Fruit fly (Drosophila melanogaster) whole organism, embryonic: Measurements from ENCODE around the gene hob.
A peak's percentile ranks its signal among the peaks of the same experiment; 100 is the strongest.

Experiments
- BtbVII ChIP-seq: fragments of 200-800 bp; sonication (Bioruptor generic); optimal IDR thresholded peaks from 3 replicates; lab custom pipeline; 2017; ENCODE audit warnings: missing biosample characterization, mild to moderate bottlenecking, missing genetic modification characterization
- CG11456 ChIP-seq: fragments of 200-800 bp; sonication (Bioruptor generic); IDR thresholded peaks from 3 replicates; pipeline ENCODE4 v1.3.6; 2022; ENCODE audit warnings: missing biosample characterization, missing genetic modification characterization
- CG11504 ChIP-seq: fragments of 200-800 bp; sonication (Bioruptor generic); optimal IDR thresholded peaks from 3 replicates; lab custom pipeline; 2019; ENCODE audit warnings: missing biosample characterization, mild to moderate bottlenecking, missing genetic modification characterization, moderate library complexity
- CG12236 ChIP-seq: fragments of 200-800 bp; sonication (Bioruptor generic); optimal IDR thresholded peaks from 2 replicates; lab custom pipeline; 2016; ENCODE audit warnings: missing biosample characterization, missing genetic modification characterization
- CG12391 ChIP-seq: fragments of 200-800 bp; sonication (Bioruptor generic); optimal IDR thresholded peaks from 3 replicates; lab custom pipeline; 2018; ENCODE audit warnings: missing biosample characterization, mild to moderate bottlenecking, missing genetic modification characterization, moderate library complexity
- CG13287 ChIP-seq: fragments of 200-800 bp; sonication (Bioruptor generic); IDR thresholded peaks from 2 replicates; pipeline ENCODE4 v1.3.6; 2022; ENCODE audit warnings: missing biosample characterization, missing genetic modification characterization; ENCODE audit not compliant: partially characterized antibody
- CG13894 ChIP-seq: fragments of 200-800 bp; sonication (Bioruptor generic); optimal IDR thresholded peaks from 3 replicates; lab custom pipeline; 2018; ENCODE audit warnings: missing biosample characterization, mild to moderate bottlenecking, missing genetic modification characterization, moderate library complexity
- CG14014 ChIP-seq: fragments of 200-800 bp; sonication (Bioruptor generic); IDR thresholded peaks from 2 replicates; pipeline ENCODE4 v1.3.6; 2022; ENCODE audit warnings: missing biosample characterization, missing genetic modification characterization
- CG30403 ChIP-seq: fragments of 200-800 bp; sonication (Bioruptor generic); optimal IDR thresholded peaks from 3 replicates; lab custom pipeline; 2016; ENCODE audit warnings: missing biosample characterization, missing genetic modification characterization
- CG31365 ChIP-seq: fragments of 200-800 bp; sonication (Bioruptor generic); optimal IDR thresholded peaks from 2 replicates; lab custom pipeline; 2018; ENCODE audit warnings: missing biosample characterization, mild to moderate bottlenecking, missing genetic modification characterization
- CG6175 ChIP-seq: fragments of 200-800 bp; sonication (Bioruptor generic); IDR thresholded peaks from 3 replicates; pipeline ENCODE4 v1.3.6; 2022; ENCODE audit warnings: missing biosample characterization, missing genetic modification characterization
- CG7271 ChIP-seq: fragments of 200-800 bp; sonication (Bioruptor generic); optimal IDR thresholded peaks from 2 replicates; lab custom pipeline; 2018; ENCODE audit warnings: missing biosample characterization, mild to moderate bottlenecking, missing genetic modification characterization, moderate library complexity
- CG7839 ChIP-seq: fragments of 200-800 bp; sonication (Bioruptor generic); optimal IDR thresholded peaks from 3 replicates; lab custom pipeline; 2018; ENCODE audit warnings: missing biosample characterization, mild to moderate bottlenecking, missing genetic modification characterization, moderate library complexity
- CG8290 ChIP-seq, 3 experiments: fragments of 200-800 bp; sonication (Bioruptor generic); optimal IDR thresholded peaks; 2 replicates each; lab custom pipeline; 2016 to 2019; ENCODE audit warnings: missing biosample characterization in 3 of 3, missing genetic modification characterization in 3 of 3, mild to moderate bottlenecking in 2 of 3, moderate library complexity in 1 of 3
- CG9817 ChIP-seq: fragments of 200-800 bp; sonication (Bioruptor generic); optimal IDR thresholded peaks from 2 replicates; lab custom pipeline; 2018; ENCODE audit warnings: missing biosample characterization, mild to moderate bottlenecking, missing genetic modification characterization, moderate library complexity
- CTCF ChIP-seq: fragments of 200-800 bp; sonication (Bioruptor generic); optimal IDR thresholded peaks from 2 replicates; lab custom pipeline; 2017; ENCODE audit warnings: missing biosample characterization, mild to moderate bottlenecking, missing genetic modification characterization, moderate library complexity
- CkIIα-i1 ChIP-seq: fragments of 200-800 bp; sonication (Bioruptor generic); IDR thresholded peaks from 2 replicates; pipeline ENCODE4 v1.3.6; 2022; ENCODE audit warnings: missing biosample characterization, missing genetic modification characterization
- D19B ChIP-seq: fragments of 200-800 bp; sonication (Bioruptor generic); optimal IDR thresholded peaks from 2 replicates; lab custom pipeline; 2017; ENCODE audit warnings: missing biosample characterization, mild to moderate bottlenecking, missing genetic modification characterization
- Dll ChIP-seq: fragments of 200-800 bp; sonication (Bioruptor generic); IDR thresholded peaks from 4 replicates; pipeline ENCODE4 v1.3.6; 2022; ENCODE audit warnings: missing biosample characterization, missing genetic modification characterization; ENCODE audit not compliant: partially characterized antibody
- Dp ChIP-seq: fragments of 200-800 bp; sonication (Bioruptor generic); optimal IDR thresholded peaks from 2 replicates; lab custom pipeline; 2018; ENCODE audit warnings: missing biosample characterization, mild to moderate bottlenecking, missing genetic modification characterization, moderate library complexity
- Drgx ChIP-seq: fragments of 200-800 bp; sonication (Bioruptor generic); IDR thresholded peaks from 2 replicates; pipeline ENCODE4 v1.3.6; 2022; ENCODE audit warnings: missing biosample characterization, missing genetic modification characterization
- Hand ChIP-seq: fragments of 200-800 bp; sonication (Bioruptor generic); optimal IDR thresholded peaks from 2 replicates; lab custom pipeline; 2017; ENCODE audit warnings: mild to moderate bottlenecking, missing biosample characterization, missing genetic modification reagents, missing genetic modification characterization
- Hmx ChIP-seq: fragments of 200-800 bp; sonication (Bioruptor generic); optimal IDR thresholded peaks from 2 replicates; lab custom pipeline; 2016; ENCODE audit warnings: missing biosample characterization, missing genetic modification characterization
- Myb ChIP-seq: fragments of 200-800 bp; sonication (Bioruptor generic); optimal IDR thresholded peaks from 2 replicates; lab custom pipeline; 2016; ENCODE audit warnings: missing biosample characterization, missing genetic modification characterization
- NFAT ChIP-seq: fragments of 200-800 bp; sonication (Bioruptor generic); IDR thresholded peaks from 2 replicates; pipeline ENCODE4 v1.3.6; 2022; ENCODE audit warnings: missing biosample characterization, missing genetic modification characterization
- Side ChIP-seq: fragments of 200-800 bp; sonication (Bioruptor generic); optimal IDR thresholded peaks from 2 replicates; lab custom pipeline; 2016; ENCODE audit warnings: missing biosample characterization, missing genetic modification characterization
- Stat92E ChIP-seq, 3 experiments: fragments of >200 bp in 2 of 3; fragments of 200-800 bp in 1 of 3; sonication (Bioruptor generic) in 1 of 3; optimal IDR thresholded peaks; 2 replicates each; lab custom pipeline; 2017 to 2019; ENCODE audit warnings: missing biosample characterization in 3 of 3, missing genetic modification characterization in 3 of 3, mild to moderate bottlenecking in 1 of 3, moderate library complexity in 1 of 3
- bcd ChIP-seq: fragments of 200-800 bp; sonication (Bioruptor generic); optimal IDR thresholded peaks from 2 replicates; lab custom pipeline; 2017; ENCODE audit warnings: missing biosample characterization, mild to moderate bottlenecking, missing genetic modification characterization
- chinmo ChIP-seq: fragments of 200-800 bp; sonication (Bioruptor generic); IDR thresholded peaks from 4 replicates; pipeline ENCODE4 v1.3.6; 2022; ENCODE audit warnings: missing biosample characterization, missing genetic modification characterization; ENCODE audit not compliant: partially characterized antibody
- corto ChIP-seq: fragments of 200-800 bp; sonication (Bioruptor generic); optimal IDR thresholded peaks from 2 replicates; lab custom pipeline; 2016; ENCODE audit warnings: missing biosample characterization, mild to moderate bottlenecking, missing genetic modification characterization, moderate library complexity
- crp ChIP-seq, 2 experiments: fragments of 200-800 bp; sonication (Bioruptor generic); optimal IDR thresholded peaks; 2 replicates in 1 of 2; 3 replicates in 1 of 2; lab custom pipeline; 2017; ENCODE audit warnings: missing biosample characterization in 2 of 2, missing genetic modification characterization in 2 of 2, mild to moderate bottlenecking in 1 of 2, moderate library complexity in 1 of 2
- gcm ChIP-seq: fragments of 200-800 bp; sonication (Bioruptor generic); optimal IDR thresholded peaks from 2 replicates; lab custom pipeline; 2019; ENCODE audit warnings: missing biosample characterization, mild to moderate bottlenecking, missing genetic modification characterization, moderate library complexity
- jigr1 ChIP-seq: fragments of 200-800 bp; sonication (Bioruptor generic); IDR thresholded peaks from 3 replicates; pipeline ENCODE4 v1.3.6; 2022; ENCODE audit warnings: missing biosample characterization, missing genetic modification characterization
- ken ChIP-seq: fragments of 200-800 bp; sonication (Bioruptor generic); IDR thresholded peaks from 3 replicates; pipeline ENCODE4 v1.3.6; 2022; ENCODE audit warnings: missing biosample characterization, missing genetic modification characterization
- lbe ChIP-seq: fragments of 200-800 bp; sonication (Bioruptor generic); optimal IDR thresholded peaks from 2 replicates; lab custom pipeline; 2016; ENCODE audit warnings: missing biosample characterization, mild to moderate bottlenecking, missing genetic modification characterization
- nmo ChIP-seq: fragments of 200-800 bp; sonication (Bioruptor generic); optimal IDR thresholded peaks from 2 replicates; lab custom pipeline; 2018; ENCODE audit warnings: missing biosample characterization, mild to moderate bottlenecking, missing genetic modification characterization, moderate library complexity
- odd ChIP-seq: fragments of 200-800 bp; sonication (Bioruptor generic); optimal IDR thresholded peaks from 2 replicates; lab custom pipeline; 2017; ENCODE audit warnings: missing biosample characterization, mild to moderate bottlenecking, missing genetic modification characterization
- pb ChIP-seq: fragments of 200-800 bp; sonication (Bioruptor generic); optimal IDR thresholded peaks from 3 replicates; lab custom pipeline; 2016; ENCODE audit warnings: missing biosample characterization, missing genetic modification characterization
- pfk ChIP-seq: fragments of 200-800 bp; sonication (Bioruptor generic); optimal IDR thresholded peaks from 2 replicates; lab custom pipeline; 2018; ENCODE audit warnings: missing biosample characterization, mild to moderate bottlenecking, missing genetic modification characterization, moderate library complexity
- pzg ChIP-seq: fragments of 200-800 bp; sonication (Bioruptor generic); optimal IDR thresholded peaks from 3 replicates; lab custom pipeline; 2018; ENCODE audit warnings: missing biosample characterization, mild to moderate bottlenecking, missing genetic modification characterization, moderate library complexity
- sug ChIP-seq: fragments of 200-800 bp; optimal IDR thresholded peaks from 2 replicates; lab custom pipeline; 2019; ENCODE audit warnings: missing biosample characterization, mild to moderate bottlenecking, missing genetic modification characterization, moderate library complexity
- tgo ChIP-seq: fragments of 200-800 bp; sonication (Bioruptor generic); IDR thresholded peaks from 3 replicates; pipeline ENCODE4 v1.3.6; 2022; ENCODE audit warnings: missing biosample characterization, missing genetic modification characterization
- tio ChIP-seq: fragments of 200-800 bp; sonication (Bioruptor generic); optimal IDR thresholded peaks from 2 replicates; lab custom pipeline; 2017; ENCODE audit warnings: missing biosample characterization, missing genetic modification characterization, inconsistent platforms
- unc-4 ChIP-seq: fragments of 200-800 bp; sonication (Bioruptor generic); IDR thresholded peaks from 2 replicates; pipeline ENCODE4 v1.3.6; 2022; ENCODE audit warnings: missing biosample characterization, missing genetic modification characterization; ENCODE audit not compliant: partially characterized antibody
- unpg ChIP-seq: fragments of 200-800 bp; sonication (Bioruptor generic); optimal IDR thresholded peaks from 3 replicates; lab custom pipeline; 2018; ENCODE audit warnings: missing biosample characterization, mild to moderate bottlenecking, missing genetic modification characterization, moderate library complexity
- vfl ChIP-seq: fragments of 200-800 bp; sonication (Bioruptor generic); optimal IDR thresholded peaks from 2 replicates; lab custom pipeline; 2016; ENCODE audit warnings: missing biosample characterization, missing genetic modification characterization
- wdn ChIP-seq: fragments of 200-800 bp; sonication (Bioruptor generic); IDR thresholded peaks from 2 replicates; pipeline ENCODE4 v1.3.6; 2022; ENCODE audit warnings: missing biosample characterization, missing genetic modification characterization
- wek ChIP-seq: fragments of 200-800 bp; sonication (Bioruptor generic); optimal IDR thresholded peaks from 3 replicates; lab custom pipeline; 2018; ENCODE audit warnings: missing biosample characterization, mild to moderate bottlenecking, missing genetic modification characterization, moderate library complexity

hob gene

dm6 chr3L:3252884-3253283, 34.2 kb upstream of the hob start:
- TF ChIP-seq pzg: no peak
- TF ChIP-seq Dll: no peak
- no peak for TF ChIP-seq wek (GFP tag; lab: Kevin White, UChicago)
- no peak for TF ChIP-seq CG12236 (GFP tag; lab: Kevin White, UChicago)
- TF ChIP-seq CG11456 (GFP tag; lab: Robert Waterston, UW): 0 out of 3 replicates have a peak, but pooled peaks have one; percentile 13
- TF ChIP-seq BtbVII (GFP tag; lab: Kevin White, UChicago): no peak
- TF ChIP-seq CG9817 (tag; lab: Kevin White, UChicago): no peak
- no peak for TF ChIP-seq ken (GFP tag; lab: Robert Waterston, UW)
- TF ChIP-seq crp (GFP tag; optimal IDR thresholded peaks at IDR 0.05; lab: Kevin White, UChicago): no peak
- no peak for TF ChIP-seq NFAT
- TF ChIP-seq Drgx (GFP tag; lab: Robert Waterston, UW): peak; percentile 42; the same call in 1 of the 2 replicates
- TF ChIP-seq CG7271 (tag; lab: Kevin White, UChicago): no peak
- TF ChIP-seq pb (GFP tag; lab: Kevin White, UChicago): no peak
- TF ChIP-seq unpg (GFP tag; lab: Kevin White, UChicago): no peak
- no peak for TF ChIP-seq CG8290 (GFP tag; optimal IDR thresholded peaks at IDR 0.05; lab: Kevin White, UChicago)
- no peak for TF ChIP-seq CG8290 (tag; optimal IDR thresholded peaks at IDR 0.05; lab: Kevin White, UChicago)
- TF ChIP-seq vfl (GFP tag; lab: Kevin White, UChicago): no peak
- TF ChIP-seq Stat92E (GFP tag; optimal IDR thresholded peaks at IDR 0.05; lab: Kevin White, UChicago): no peak
- no peak for TF ChIP-seq wdn
- TF ChIP-seq, all 482 proteins: peak for 2

- TF ChIP-seq CG14014 (GFP tag; lab: Robert Waterston, UW) (no peak), D19B (GFP tag; lab: Kevin White, UChicago) (no peak), chinmo (GFP tag; lab: Robert Waterston, UW) (no peak), sug (tag; lab: Kevin White, UChicago) (no peak), CG12391 (tag; lab: Kevin White, UChicago) (peak; percentile 27), CTCF (peak; percentile 66), gcm (GFP tag; lab: Kevin White, UChicago) (no peak), Side (GFP tag; lab: Kevin White, UChicago) (no peak), CG30403 (GFP tag; lab: Kevin White, UChicago) (peak; percentile 1), Dp (GFP tag; lab: Kevin White, UChicago) (peak; percentile 27), CG13894 (tag; lab: Kevin White, UChicago) (no peak), Myb (GFP tag; lab: Kevin White, UChicago) (peak; percentile 94), nmo (GFP tag; lab: Kevin White, UChicago) (peak; percentile 3), unc-4 (GFP tag; lab: Robert Waterston, UW) (no peak), Hmx (no peak), CG6175 (GFP tag; lab: Robert Waterston, UW) (no peak), jigr1 (GFP tag; lab: Robert Waterston, UW) (no peak), corto (peak; percentile 64), Hand (GFP tag; lab: Kevin White, UChicago) (no peak), lbe (peak; percentile 60), pfk (no peak), tio (GFP tag; lab: Kevin White, UChicago) (no peak), bcd (GFP tag; lab: Kevin White, UChicago) (no peak), CG31365 (tag; lab: Kevin White, UChicago) (peak; percentile 86), CkIIα-i1 (GFP tag; lab: Robert Waterston, UW) (no peak), odd (GFP tag; lab: Kevin White, UChicago) (no peak), tgo (GFP tag; lab: Robert Waterston, UW) (no peak; the same call in 2 of the 3 replicates), CG11504 (peak; percentile 22), CG7839 (tag; lab: Kevin White, UChicago) (peak; percentile 17), CG13287 (GFP tag; lab: Robert Waterston, UW) (no peak)
Observed at dm6 chr3L:3251659-3252490, 33.2 kb upstream of the hob start.
